Worm (Caenorhabditis elegans) whole organism, L2 larva: ENCODE results near the gene B0491.6.

ENCODE experiments used
- C34F6.9 ChIP-seq: fragments of 150-350 bp; optimal IDR thresholded peaks from 2 replicates; lab custom pipeline; 2014; ENCODE audit warnings: missing biosample characterization, missing genetic modification characterization
- F13H6.1 ChIP-seq: sonication (generic microtip); optimal IDR thresholded peaks from 2 replicates; lab custom pipeline; 2016; ENCODE audit warnings: missing genetic modification characterization, missing compliant biosample characterization
- R02D3.7 ChIP-seq: fragments of 150-350 bp; optimal IDR thresholded peaks from 2 replicates; lab custom pipeline; 2014; ENCODE audit warnings: missing biosample characterization, missing genetic modification characterization
- Y55F3AM.14 ChIP-seq: fragments of 200-800 bp; sonication (Bioruptor generic); optimal IDR thresholded peaks from 2 replicates; lab custom pipeline; 2018; ENCODE audit warnings: mild to moderate bottlenecking, missing genetic modification characterization, missing compliant biosample characterization
- ZK546.5 ChIP-seq: sonication (generic microtip); optimal IDR thresholded peaks from 2 replicates; lab custom pipeline; 2017; ENCODE audit warnings: missing biosample characterization, missing genetic modification characterization
- alr-1 ChIP-seq: fragments of 150-350 bp; optimal IDR thresholded peaks from 2 replicates; lab custom pipeline; 2014; ENCODE audit warnings: missing biosample characterization, missing genetic modification characterization
- aly-2 ChIP-seq: fragments of 150-350 bp; optimal IDR thresholded peaks from 2 replicates; lab custom pipeline; 2014; ENCODE audit warnings: missing biosample characterization, missing genetic modification characterization
- ama-1 ChIP-seq: fragments of 150-350 bp; optimal IDR thresholded peaks from 2 replicates; lab custom pipeline; 2018; ENCODE audit warnings: inconsistent platforms
- blmp-1 ChIP-seq: sonication (generic microtip); optimal IDR thresholded peaks from 2 replicates; lab custom pipeline; 2017; ENCODE audit warnings: missing genetic modification characterization, mild to moderate bottlenecking, missing compliant biosample characterization, antibody characterized with exemption, moderate library complexity; ENCODE audit not compliant: insufficient read depth
- ceh-16 ChIP-seq: fragments of 150-350 bp; optimal IDR thresholded peaks from 2 replicates; lab custom pipeline; 2014; ENCODE audit warnings: missing biosample characterization, missing genetic modification characterization
- ceh-82 ChIP-seq: fragments of 150-350 bp; optimal IDR thresholded peaks from 2 replicates; lab custom pipeline; 2014; ENCODE audit warnings: missing biosample characterization, missing genetic modification characterization
- crh-2 ChIP-seq: sonication (generic microtip); optimal IDR thresholded peaks from 2 replicates; lab custom pipeline; 2017; ENCODE audit warnings: missing biosample characterization, missing genetic modification characterization
- dmd-4 ChIP-seq: sonication (generic microtip); optimal IDR thresholded peaks from 2 replicates; lab custom pipeline; 2017; ENCODE audit warnings: missing biosample characterization, missing genetic modification characterization
- egl-27 ChIP-seq: sonication (generic microtip); optimal IDR thresholded peaks from 3 replicates; lab custom pipeline; 2017; ENCODE audit warnings: missing biosample characterization, missing genetic modification reagents, missing genetic modification characterization
- elt-1 ChIP-seq: fragments of 150-350 bp; optimal IDR thresholded peaks from 2 replicates; lab custom pipeline; 2014; ENCODE audit warnings: missing biosample characterization, missing genetic modification characterization
- elt-3 ChIP-seq: sonication (generic microtip); optimal IDR thresholded peaks from 2 replicates; lab custom pipeline; 2017; ENCODE audit warnings: missing biosample characterization, missing genetic modification characterization
- gmeb-1 ChIP-seq: fragments of 150-350 bp; optimal IDR thresholded peaks from 2 replicates; lab custom pipeline; 2014; ENCODE audit warnings: missing biosample characterization, missing genetic modification characterization
- lin-13 ChIP-seq: fragments of 150-350 bp; optimal IDR thresholded peaks from 2 replicates; lab custom pipeline; 2014; ENCODE audit warnings: missing biosample characterization, missing genetic modification reagents, missing genetic modification characterization
- lin-39 ChIP-seq: fragments of 150-350 bp; optimal IDR thresholded peaks from 2 replicates; lab custom pipeline; 2014; ENCODE audit warnings: missing biosample characterization, missing genetic modification reagents, missing genetic modification characterization
- mab-5 ChIP-seq: fragments of 150-350 bp; optimal IDR thresholded peaks from 2 replicates; lab custom pipeline; 2014; ENCODE audit warnings: missing biosample characterization, missing genetic modification characterization
- mdl-1 ChIP-seq, 2 experiments: fragments of 150-350 bp in 1 of 2; sonication (generic microtip) in 1 of 2; optimal IDR thresholded peaks; 2 replicates each; lab custom pipeline; 2017; ENCODE audit warnings: missing biosample characterization in 2 of 2, missing genetic modification characterization in 2 of 2
- nhr-10 ChIP-seq: sonication (generic microtip); optimal IDR thresholded peaks from 2 replicates; lab custom pipeline; 2017; ENCODE audit warnings: missing biosample characterization, missing genetic modification characterization
- nhr-12 ChIP-seq: fragments of 150-350 bp; optimal IDR thresholded peaks from 2 replicates; lab custom pipeline; 2014; ENCODE audit warnings: missing biosample characterization, missing genetic modification characterization
- nhr-21 ChIP-seq: fragments of 150-350 bp; optimal IDR thresholded peaks from 2 replicates; lab custom pipeline; 2014; ENCODE audit warnings: missing biosample characterization, missing genetic modification characterization
- nhr-23 ChIP-seq: fragments of 150-350 bp; optimal IDR thresholded peaks from 2 replicates; lab custom pipeline; 2014; ENCODE audit warnings: missing biosample characterization, missing genetic modification reagents, missing genetic modification characterization
- nhr-237 ChIP-seq: fragments of 150-350 bp; optimal IDR thresholded peaks from 2 replicates; lab custom pipeline; 2014; ENCODE audit warnings: missing biosample characterization, missing genetic modification characterization
- nhr-25 ChIP-seq: fragments of 150-350 bp; sonication (generic microtip); optimal IDR thresholded peaks from 3 replicates; lab custom pipeline; 2014; ENCODE audit warnings: missing biosample characterization, missing genetic modification characterization
- nhr-6 ChIP-seq: fragments of 150-350 bp; optimal IDR thresholded peaks from 2 replicates; lab custom pipeline; 2014; ENCODE audit warnings: missing biosample characterization, missing genetic modification characterization
- nhr-77 ChIP-seq: fragments of 150-350 bp; optimal IDR thresholded peaks from 2 replicates; lab custom pipeline; 2014; ENCODE audit warnings: missing biosample characterization, missing genetic modification characterization
- peb-1 ChIP-seq: fragments of 150-350 bp; optimal IDR thresholded peaks from 2 replicates; lab custom pipeline; 2014; ENCODE audit warnings: missing biosample characterization, missing genetic modification characterization
- sem-4 ChIP-seq: fragments of 150-350 bp; optimal IDR thresholded peaks from 2 replicates; lab custom pipeline; 2014; ENCODE audit warnings: missing biosample characterization, missing genetic modification reagents, missing genetic modification characterization
- sma-3 ChIP-seq: sonication (generic microtip); optimal IDR thresholded peaks from 2 replicates; lab custom pipeline; 2016; ENCODE audit warnings: missing genetic modification reagents, missing genetic modification characterization, missing compliant biosample characterization
- sma-9 ChIP-seq, 2 experiments: fragments of 150-350 bp in 1 of 2; sonication (generic microtip) in 1 of 2; optimal IDR thresholded peaks; 2 replicates each; lab custom pipeline; 2014 to 2016; ENCODE audit warnings: missing genetic modification characterization in 2 of 2, mild to moderate bottlenecking in 1 of 2, missing biosample characterization in 1 of 2, missing compliant biosample characterization in 1 of 2, missing genetic modification reagents in 1 of 2, moderate library complexity in 1 of 2
- snpc-4 ChIP-seq: fragments of 150-350 bp; optimal IDR thresholded peaks from 2 replicates; lab custom pipeline; 2014; ENCODE audit warnings: missing biosample characterization, missing genetic modification characterization
- unc-39 ChIP-seq: fragments of 150-350 bp; optimal IDR thresholded peaks from 2 replicates; lab custom pipeline; 2014; ENCODE audit warnings: missing biosample characterization, missing genetic modification characterization
- unc-55 ChIP-seq: fragments of 150-350 bp; sonication (generic microtip); optimal IDR thresholded peaks from 3 replicates; lab custom pipeline; 2014; ENCODE audit warnings: missing biosample characterization, missing genetic modification reagents, missing genetic modification characterization
- zag-1 ChIP-seq: fragments of 150-350 bp; optimal IDR thresholded peaks from 2 replicates; lab custom pipeline; 2014; ENCODE audit warnings: missing biosample characterization, missing genetic modification characterization
- ztf-11 ChIP-seq: sonication (generic microtip); optimal IDR thresholded peaks from 2 replicates; lab custom pipeline; 2017; ENCODE audit warnings: missing biosample characterization, missing genetic modification characterization
- ztf-4 ChIP-seq: fragments of 150-350 bp; optimal IDR thresholded peaks from 2 replicates; lab custom pipeline; 2014; ENCODE audit warnings: missing biosample characterization, missing genetic modification characterization

Gene B0491.6

ce11 chrII:11392390-11392789 lies 44.2 kb upstream of the B0491.6 start:
- TF ChIP-seq mab-5 (no peak), peb-1 (no peak), ztf-4 (tag; lab: Kevin White, UChicago) (no peak), nhr-25 (tag; lab: Kevin White, UChicago) (no peak), nhr-237 (no peak), blmp-1 (tag; lab: Kevin White, UChicago) (no peak), elt-1 (no peak), ceh-82 (no peak), unc-55 (GFP tag; lab: Kevin White, UChicago) (no peak), nhr-12 (tag; lab: Kevin White, UChicago) (no peak), zag-1 (tag; lab: Kevin White, UChicago) (no peak), Y55F3AM.14 (GFP tag; lab: Kevin White, UChicago) (no peak), C34F6.9 (tag; lab: Kevin White, UChicago) (no peak), aly-2 (tag; lab: Kevin White, UChicago) (no peak), dmd-4 (tag; lab: Kevin White, UChicago) (no peak)

DNA sequence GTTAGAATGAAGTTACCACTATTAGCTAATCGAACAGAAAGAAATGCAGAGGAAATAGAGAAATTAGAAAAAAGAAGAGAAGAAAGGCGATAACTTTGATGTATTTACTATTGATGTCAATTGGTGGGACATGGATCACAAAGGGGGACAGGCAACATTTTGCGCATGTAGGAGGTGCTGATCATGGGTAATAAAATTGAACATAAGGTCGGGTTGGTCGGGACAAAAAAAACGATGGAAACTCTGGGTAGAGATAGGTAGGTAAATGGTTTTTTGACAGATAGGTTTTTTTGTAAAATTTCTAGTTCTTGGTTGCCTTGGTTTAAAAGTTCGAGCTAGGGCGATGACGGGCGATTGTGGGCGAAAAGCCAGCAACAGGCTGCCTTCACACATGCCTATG lies 42.7 kb upstream of the B0491.6 start, which contains the start of gene shn-1:
Gene shn-1, minus strand, starts transcription at position 101 of the 400 bp plus-strand sequence.
- no peak for TF ChIP-seq lin-39 (tag; lab: Kevin White, UChicago)
- TF ChIP-seq nhr-77 (tag; lab: Kevin White, UChicago), result no peak
- no peak for TF ChIP-seq crh-2 (tag; lab: Kevin White, UChicago)
- no peak for TF ChIP-seq nhr-23
- TF ChIP-seq aly-2 (tag; lab: Kevin White, UChicago), result no peak
- TF ChIP-seq peb-1, result no peak
- TF ChIP-seq dmd-4 (tag; lab: Kevin White, UChicago), result no peak
- TF ChIP-seq C34F6.9 (tag; lab: Kevin White, UChicago), result no peak
- TF ChIP-seq ceh-16 (tag; lab: Kevin White, UChicago), result no peak
- no peak for TF ChIP-seq ztf-11 (tag; lab: Kevin White, UChicago)
- no peak for TF ChIP-seq ama-1
- TF ChIP-seq nhr-25 (tag; lab: Kevin White, UChicago), result no peak
- no peak for TF ChIP-seq F13H6.1
- no peak for TF ChIP-seq mab-5
- TF ChIP-seq mdl-1 (tag; optimal IDR thresholded peaks at IDR 0.05; lab: Kevin White, UChicago), result no peak
- TF ChIP-seq zag-1 (tag; lab: Kevin White, UChicago), result no peak
- no peak for TF ChIP-seq snpc-4 (tag; lab: Kevin White, UChicago)
- no peak for TF ChIP-seq gmeb-1

DNA sequence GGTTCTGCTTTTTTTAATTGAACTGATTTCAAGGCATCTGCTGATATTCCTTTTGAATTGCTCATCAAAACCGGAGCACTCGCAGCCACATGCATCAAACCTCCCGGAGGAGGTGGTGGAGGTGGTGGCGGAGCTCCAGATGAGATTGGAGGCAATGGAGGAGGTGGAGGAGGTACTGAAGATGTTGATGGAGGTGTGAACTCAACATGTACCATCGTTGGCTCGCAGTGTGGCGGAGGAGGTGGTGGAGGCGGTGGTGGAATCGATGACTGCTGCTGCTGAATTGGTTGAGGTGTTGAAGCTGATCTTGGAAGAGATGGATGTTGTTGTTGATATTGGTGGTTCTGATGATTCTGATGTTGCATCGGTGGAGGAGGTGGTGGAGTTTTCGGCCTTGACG lies 38.8 kb upstream of the B0491.6 start:
- TF ChIP-seq crh-2 (tag; lab: Kevin White, UChicago) (no peak), ceh-16 (tag; lab: Kevin White, UChicago) (no peak), sem-4 (tag; lab: Kevin White, UChicago) (no peak), nhr-21 (tag; lab: Kevin White, UChicago) (no peak), unc-39 (tag; lab: Kevin White, UChicago) (no peak), nhr-6 (no peak), lin-13 (GFP tag; lab: Kevin White, UChicago) (no peak), alr-1 (no peak), elt-3 (tag; lab: Kevin White, UChicago) (no peak), egl-27 (no peak)

- TF ChIP-seq gmeb-1, result no peak
These were observed 36.0 kb upstream of the B0491.6 start for ce11 chrII:11384099-11384498.

DNA sequence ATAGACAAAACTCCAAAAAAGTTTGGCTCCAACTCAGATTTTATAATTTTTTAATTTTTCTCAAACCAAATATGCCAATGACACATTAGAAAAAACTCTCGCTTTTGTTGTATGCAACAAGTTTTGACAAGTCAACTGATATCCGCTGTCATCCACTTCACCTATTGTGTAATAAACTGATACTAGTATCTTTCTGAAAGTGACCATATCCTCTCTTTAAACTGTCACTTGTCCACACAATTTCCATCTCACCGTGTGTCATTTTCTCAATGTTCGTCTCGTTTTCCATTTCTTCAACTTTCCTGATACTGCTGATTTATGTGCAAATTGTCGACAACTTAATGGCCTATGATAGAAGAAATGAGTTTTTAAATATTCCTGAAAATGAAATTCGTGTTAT lies 34.9 kb upstream of the B0491.6 start, which contains the start of the genes C33B4.5 and C33B4.4:
Gene C33B4.5, plus strand, starts transcription at position 270 of the 400 bp plus-strand sequence.
Gene C33B4.4, minus strand, starts transcription at position 385 of the 400 bp plus-strand sequence.
- no peak for TF ChIP-seq lin-13 (GFP tag; lab: Kevin White, UChicago)
- no peak for TF ChIP-seq sma-9 (GFP tag; optimal IDR thresholded peaks at IDR 0.05; lab: Kevin White, UChicago)
- TF ChIP-seq sma-9 (tag; optimal IDR thresholded peaks at IDR 0.05; lab: Kevin White, UChicago), result no peak
- no peak for TF ChIP-seq R02D3.7 (tag; lab: Kevin White, UChicago)
- TF ChIP-seq aly-2 (tag; lab: Kevin White, UChicago), result no peak
- TF ChIP-seq nhr-10 (tag; lab: Kevin White, UChicago), result no peak
- no peak for TF ChIP-seq ZK546.5 (tag; lab: Kevin White, UChicago)
- TF ChIP-seq alr-1, result no peak
- TF ChIP-seq sma-3 (GFP tag; lab: Kevin White, UChicago), result no peak
- TF ChIP-seq nhr-23, result no peak
- no peak for TF ChIP-seq Y55F3AM.14 (GFP tag; lab: Kevin White, UChicago)
- TF ChIP-seq ceh-16 (tag; lab: Kevin White, UChicago), result no peak
